Fruit fly (Drosophila melanogaster): ENCODE results near the gene CG4390.

CG4390 gene

dm6 chr3R:20059650-20060049 is at the start of gene CG4390:
CG4390 (minus strand) TSS chr3R:20059750.
- TF ChIP-seq CG15696 (tag; optimal IDR thresholded peaks at IDR 0.05) (no peak), ab (GFP tag; optimal IDR thresholded peaks at IDR 0.05) (no peak), CG11504 (tag; optimal IDR thresholded peaks at IDR 0.05) (no peak), CoRest (tag; optimal IDR thresholded peaks at IDR 0.05) (no peak), MTF-1 (GFP tag; optimal IDR thresholded peaks at IDR 0.05; ENCODE audit: borderline replicate concordance) (no peak), CG15601 (tag; optimal IDR thresholded peaks at IDR 0.05) (no peak), CG5245 (GFP tag; optimal IDR thresholded peaks at IDR 0.05) (no peak), D19B (GFP tag; optimal IDR thresholded peaks at IDR 0.05) (no peak), ase (GFP tag; IDR thresholded peaks at IDR 0.05) (no peak), otp (GFP tag; IDR thresholded peaks at IDR 0.05) (no peak), CG2116 (GFP tag; optimal IDR thresholded peaks at IDR 0.05) (no peak), Adf1 (GFP tag; IDR thresholded peaks at IDR 0.05) (no peak), Xbp1 (GFP tag; optimal IDR thresholded peaks at IDR 0.05) (no peak), CG18476 (GFP tag; optimal IDR thresholded peaks at IDR 0.05) (no peak), CG9215 (GFP tag; IDR thresholded peaks at IDR 0.05) (no peak)

- TF ChIP-seq CG2116 (GFP tag; optimal IDR thresholded peaks at IDR 0.05), result no peak
Measured at dm6 chr3R:20107863-20108262, 48.3 kb upstream of the CG4390 start, which contains the start of gene CG31206. CG31206 (minus strand) TSS chr3R:20107963.

dm6 chr3R:20082350-20082749 is 22.8 kb upstream of the CG4390 start, which contains the start of gene Rh3:
Rh3 (minus strand) TSS chr3R:20082450.
- TF ChIP-seq Dfd (GFP tag; optimal IDR thresholded peaks at IDR 0.05) (no peak), CG15696 (tag; optimal IDR thresholded peaks at IDR 0.05) (no peak), psq (GFP tag; optimal IDR thresholded peaks at IDR 0.05) (no peak), Atf3 (GFP tag; optimal IDR thresholded peaks at IDR 0.05) (no peak), NfI (GFP tag; optimal IDR thresholded peaks at IDR 0.05) (no peak), CG13775 (GFP tag; optimal IDR thresholded peaks at IDR 0.05) (no peak), Gug (GFP tag; IDR thresholded peaks at IDR 0.05) (no peak), CG43689 (GFP tag; IDR thresholded peaks at IDR 0.05) (no peak), Bgb (GFP tag; IDR thresholded peaks at IDR 0.05; ENCODE audit: partially characterized antibody) (no peak), CG3995 (GFP tag; optimal IDR thresholded peaks at IDR 0.05) (no peak), hkb (optimal IDR thresholded peaks at IDR 0.05) (no peak), hkb (GFP tag; IDR thresholded peaks at IDR 0.05) (no peak), crol (GFP tag; IDR thresholded peaks at IDR 0.05) (no peak), Sox102F (GFP tag; optimal IDR thresholded peaks at IDR 0.05) (no peak), BtbVII (GFP tag; optimal IDR thresholded peaks at IDR 0.05) (no peak), CG7357 (GFP tag; IDR thresholded peaks at IDR 0.05) (no peak), CG42726 (GFP tag; IDR thresholded peaks at IDR 0.05; ENCODE audit: partially characterized antibody) (no peak)

- TF ChIP-seq Med (GFP tag) (no peak), BEAF-32 (GFP tag; optimal IDR thresholded peaks at IDR 0.05) (no peak), NC2β (GFP tag; optimal IDR thresholded peaks at IDR 0.05) (no peak), Pdp1 (GFP tag; optimal IDR thresholded peaks at IDR 0.05) (no peak), ewg (GFP tag; optimal IDR thresholded peaks at IDR 0.05) (peak; percentile 59), Hr39 (optimal IDR thresholded peaks at IDR 0.05) (no peak), Abd-B (GFP tag; optimal IDR thresholded peaks at IDR 0.05) (no peak), amos (GFP tag; IDR thresholded peaks at IDR 0.05; ENCODE audit: partially characterized antibody) (no peak), lbe (GFP tag; optimal IDR thresholded peaks at IDR 0.05) (no peak), Trl (optimal IDR thresholded peaks at IDR 0.05) (peak; percentile 34 to 52), Trl (GFP tag; optimal IDR thresholded peaks at IDR 0.05) (no peak), CG2120 (GFP tag; optimal IDR thresholded peaks at IDR 0.05) (no peak), abd-A (tag; optimal IDR thresholded peaks at IDR 0.05) (peak; percentile 3), org-1 (GFP tag; optimal IDR thresholded peaks at IDR 0.05) (no peak), YL-1 (GFP tag; optimal IDR thresholded peaks at IDR 0.05) (no peak), gsb (GFP tag; IDR thresholded peaks at IDR 0.05) (no peak), bsh (GFP tag; optimal IDR thresholded peaks at IDR 0.05) (no peak), D19A (tag; optimal IDR thresholded peaks at IDR 0.05) (no peak)
Measured at dm6 chr3R:20080205-20080604, 20.7 kb upstream of the CG4390 start.
